Fruit fly (Drosophila melanogaster) whole organism, embryonic: ENCODE results near the gene Mettl5.
A peak's percentile ranks its signal among the peaks of the same experiment; 100 is the strongest.

Experiments used
- Aef1 ChIP-seq: fragments of 200-800 bp; sonication (Bioruptor generic); IDR thresholded peaks from 3 replicates; pipeline ENCODE4 v1.3.6; 2022; ENCODE audit warnings: missing biosample characterization, missing genetic modification characterization
- Blimp-1 ChIP-seq: fragments of 200-800 bp; sonication (Bioruptor generic); optimal IDR thresholded peaks from 3 replicates; lab custom pipeline; 2018; ENCODE audit warnings: missing biosample characterization, missing genetic modification characterization, mild to moderate bottlenecking, moderate library complexity, missing genetic modification reagents
- CG10366 ChIP-seq: fragments of 200-800 bp; sonication (Bioruptor generic); IDR thresholded peaks from 2 replicates; pipeline ENCODE4 v1.3.6; 2022; ENCODE audit warnings: missing biosample characterization, missing genetic modification characterization
- CG10654 ChIP-seq: fragments of 200-800 bp; sonication (Bioruptor generic); optimal IDR thresholded peaks from 2 replicates; lab custom pipeline; 2016; ENCODE audit warnings: missing biosample characterization, missing genetic modification characterization
- CG11695 ChIP-seq: fragments of 200-800 bp; sonication (Bioruptor generic); IDR thresholded peaks from 3 replicates; pipeline ENCODE4 v1.3.6; 2022; ENCODE audit warnings: missing biosample characterization, missing genetic modification characterization
- CG12155 ChIP-seq: fragments of 200-800 bp; sonication (Bioruptor generic); optimal IDR thresholded peaks from 3 replicates; lab custom pipeline; 2016; ENCODE audit warnings: missing biosample characterization, missing genetic modification characterization
- CG12942 ChIP-seq: fragments of 200-800 bp; sonication (Bioruptor generic); optimal IDR thresholded peaks from 3 replicates; lab custom pipeline; 2016; ENCODE audit warnings: missing biosample characterization, missing genetic modification characterization
- CG15601 ChIP-seq: fragments of 200-800 bp; sonication (Bioruptor generic); optimal IDR thresholded peaks from 3 replicates; lab custom pipeline; 2019; ENCODE audit warnings: missing biosample characterization, mild to moderate bottlenecking, missing genetic modification characterization, moderate library complexity
- CG2199 ChIP-seq: fragments of 200-800 bp; sonication (Bioruptor generic); IDR thresholded peaks from 3 replicates; pipeline ENCODE4 v1.3.6; 2022; ENCODE audit warnings: missing biosample characterization, missing genetic modification characterization
- CG32532 ChIP-seq: fragments of 200-800 bp; sonication (Bioruptor generic); IDR thresholded peaks from 2 replicates; pipeline ENCODE4 v1.3.6; 2022; ENCODE audit warnings: missing biosample characterization, missing genetic modification characterization
- CG32767 ChIP-seq: fragments of 200-800 bp; sonication (Bioruptor generic); IDR thresholded peaks from 2 replicates; pipeline ENCODE4 v1.3.6; 2022; ENCODE audit warnings: missing biosample characterization, missing genetic modification characterization
- CG3847 ChIP-seq: fragments of 200-800 bp; sonication (Bioruptor generic); IDR thresholded peaks from 2 replicates; pipeline ENCODE4 v1.3.6; 2022; ENCODE audit warnings: missing biosample characterization, missing genetic modification characterization
- CG6272 ChIP-seq: fragments of 200-800 bp; sonication (Bioruptor generic); IDR thresholded peaks from 2 replicates; pipeline ENCODE4 v1.3.6; 2022; ENCODE audit warnings: missing biosample characterization, missing genetic modification characterization
- CG7271 ChIP-seq: fragments of 200-800 bp; sonication (Bioruptor generic); optimal IDR thresholded peaks from 2 replicates; lab custom pipeline; 2018; ENCODE audit warnings: missing biosample characterization, mild to moderate bottlenecking, missing genetic modification characterization, moderate library complexity
- CG7372 ChIP-seq: fragments of 200-800 bp; sonication (Bioruptor generic); IDR thresholded peaks from 2 replicates; pipeline ENCODE4 v1.3.6; 2022; ENCODE audit warnings: missing biosample characterization, missing genetic modification characterization
- CG7928 ChIP-seq: fragments of 200-800 bp; sonication (Bioruptor generic); optimal IDR thresholded peaks from 2 replicates; lab custom pipeline; 2017; ENCODE audit warnings: missing biosample characterization, mild to moderate bottlenecking, missing genetic modification characterization
- CG7963 ChIP-seq: fragments of 200-800 bp; sonication (Bioruptor generic); IDR thresholded peaks from 3 replicates; pipeline ENCODE4 v1.3.6; 2022; ENCODE audit warnings: missing biosample characterization, missing genetic modification characterization; ENCODE audit not compliant: partially characterized antibody
- CG8924 ChIP-seq: fragments of 200-800 bp; optimal IDR thresholded peaks from 3 replicates; lab custom pipeline; 2019; ENCODE audit warnings: missing biosample characterization, mild to moderate bottlenecking, missing genetic modification characterization, moderate library complexity
- CG9932 ChIP-seq: fragments of 200-800 bp; sonication (Bioruptor generic); IDR thresholded peaks from 2 replicates; pipeline ENCODE4 v1.3.6; 2022; ENCODE audit warnings: missing biosample characterization, missing genetic modification characterization
- Drgx ChIP-seq: fragments of 200-800 bp; sonication (Bioruptor generic); IDR thresholded peaks from 2 replicates; pipeline ENCODE4 v1.3.6; 2022; ENCODE audit warnings: missing biosample characterization, missing genetic modification characterization
- E2f2 ChIP-seq: fragments of 200-800 bp; sonication (Bioruptor generic); IDR thresholded peaks from 2 replicates; pipeline ENCODE4 v1.3.6; 2022; ENCODE audit warnings: missing biosample characterization, missing genetic modification characterization
- Ets97D ChIP-seq: fragments of 200-800 bp; sonication (Bioruptor generic); optimal IDR thresholded peaks from 3 replicates; lab custom pipeline; 2016; ENCODE audit warnings: missing biosample characterization, missing genetic modification characterization
- HLHmδ ChIP-seq: fragments of 200-800 bp; sonication (Bioruptor generic); optimal IDR thresholded peaks from 2 replicates; lab custom pipeline; 2018; ENCODE audit warnings: missing biosample characterization, mild to moderate bottlenecking, missing genetic modification characterization, moderate library complexity
- HmgZ ChIP-seq: fragments of 200-800 bp; sonication (Bioruptor generic); optimal IDR thresholded peaks from 2 replicates; lab custom pipeline; 2018; ENCODE audit warnings: missing biosample characterization, mild to moderate bottlenecking, missing genetic modification characterization
- Hr39 ChIP-seq: fragments of >200 bp; optimal IDR thresholded peaks from 2 replicates; lab custom pipeline; 2017
- MESR4 ChIP-seq: fragments of 200-800 bp; sonication (Bioruptor generic); optimal IDR thresholded peaks from 2 replicates; lab custom pipeline; 2018; ENCODE audit warnings: missing biosample characterization, mild to moderate bottlenecking, missing genetic modification characterization, moderate library complexity
- Mes4 ChIP-seq: fragments of 200-800 bp; sonication (Bioruptor generic); optimal IDR thresholded peaks from 2 replicates; lab custom pipeline; 2016; ENCODE audit warnings: missing biosample characterization, missing genetic modification characterization
- Nf-YB ChIP-seq: fragments of 200-800 bp; sonication (Bioruptor generic); optimal IDR thresholded peaks from 3 replicates; lab custom pipeline; 2019; ENCODE audit warnings: missing biosample characterization, mild to moderate bottlenecking, missing genetic modification characterization, moderate library complexity
- PHDP ChIP-seq: fragments of 200-800 bp; sonication (Bioruptor generic); optimal IDR thresholded peaks from 3 replicates; lab custom pipeline; 2018; ENCODE audit warnings: missing biosample characterization, mild to moderate bottlenecking, missing genetic modification characterization, moderate library complexity
- Sox100B ChIP-seq: fragments of 200-800 bp; sonication (Bioruptor generic); optimal IDR thresholded peaks from 3 replicates; lab custom pipeline; 2018; ENCODE audit warnings: missing biosample characterization, mild to moderate bottlenecking, missing genetic modification characterization
- Spps ChIP-seq: fragments of 200-800 bp; sonication (Bioruptor generic); optimal IDR thresholded peaks from 2 replicates; lab custom pipeline; 2018; ENCODE audit warnings: missing biosample characterization, mild to moderate bottlenecking, missing genetic modification characterization
- ab ChIP-seq: fragments of 200-800 bp; sonication (Bioruptor generic); optimal IDR thresholded peaks from 2 replicates; lab custom pipeline; 2016; ENCODE audit warnings: missing biosample characterization, missing genetic modification characterization
- ash1 ChIP-seq: fragments of 200-800 bp; sonication (Bioruptor generic); optimal IDR thresholded peaks from 2 replicates; lab custom pipeline; 2018; ENCODE audit warnings: missing biosample characterization, mild to moderate bottlenecking, missing genetic modification characterization
- bcd ChIP-seq: fragments of 200-800 bp; sonication (Bioruptor generic); optimal IDR thresholded peaks from 2 replicates; lab custom pipeline; 2017; ENCODE audit warnings: missing biosample characterization, mild to moderate bottlenecking, missing genetic modification characterization
- dmrt11E ChIP-seq: fragments of 200-800 bp; sonication (Bioruptor generic); optimal IDR thresholded peaks from 3 replicates; lab custom pipeline; 2018; ENCODE audit warnings: missing biosample characterization, mild to moderate bottlenecking, missing genetic modification characterization, moderate library complexity
- fd64A ChIP-seq: fragments of 200-800 bp; sonication (Bioruptor generic); optimal IDR thresholded peaks from 3 replicates; lab custom pipeline; 2018; ENCODE audit warnings: missing biosample characterization, mild to moderate bottlenecking, missing genetic modification characterization
- gfzf ChIP-seq: fragments of 200-800 bp; sonication (Bioruptor generic); optimal IDR thresholded peaks from 2 replicates; lab custom pipeline; 2016; ENCODE audit warnings: missing biosample characterization, mild to moderate bottlenecking, missing genetic modification characterization, moderate library complexity
- gt ChIP-seq: fragments of 200-800 bp; sonication (Bioruptor generic); IDR thresholded peaks from 2 replicates; pipeline ENCODE4 v1.3.6; 2022; ENCODE audit warnings: missing biosample characterization, missing genetic modification characterization
- h ChIP-seq: fragments of >200 bp; optimal IDR thresholded peaks from 2 replicates; lab custom pipeline; 2017
- ind ChIP-seq: fragments of 200-800 bp; sonication (Bioruptor generic); optimal IDR thresholded peaks from 3 replicates; lab custom pipeline; 2016; ENCODE audit warnings: missing biosample characterization, missing genetic modification characterization
- jigr1 ChIP-seq: fragments of 200-800 bp; sonication (Bioruptor generic); IDR thresholded peaks from 3 replicates; pipeline ENCODE4 v1.3.6; 2022; ENCODE audit warnings: missing biosample characterization, missing genetic modification characterization
- kay ChIP-seq: fragments of 200-800 bp; sonication (Bioruptor generic); optimal IDR thresholded peaks from 2 replicates; lab custom pipeline; 2016; ENCODE audit warnings: missing biosample characterization, missing genetic modification characterization
- knrl ChIP-seq: fragments of 200-800 bp; sonication (Bioruptor generic); IDR thresholded peaks from 3 replicates; pipeline ENCODE4 v1.3.6; 2022; ENCODE audit warnings: missing biosample characterization, missing genetic modification characterization; ENCODE audit not compliant: partially characterized antibody
- lbe ChIP-seq: fragments of 200-800 bp; sonication (Bioruptor generic); optimal IDR thresholded peaks from 2 replicates; lab custom pipeline; 2016; ENCODE audit warnings: missing biosample characterization, mild to moderate bottlenecking, missing genetic modification characterization
- lola ChIP-seq, 3 experiments: fragments of >200 bp in 2 of 3; fragments of 200-800 bp in 1 of 3; sonication (Bioruptor generic) in 1 of 3; optimal IDR thresholded peaks; 2 replicates each; lab custom pipeline; 2017 to 2019; ENCODE audit warnings: missing biosample characterization in 3 of 3, missing genetic modification characterization in 3 of 3, mild to moderate bottlenecking in 1 of 3, moderate library complexity in 1 of 3
- odd ChIP-seq: fragments of 200-800 bp; sonication (Bioruptor generic); optimal IDR thresholded peaks from 2 replicates; lab custom pipeline; 2017; ENCODE audit warnings: missing biosample characterization, mild to moderate bottlenecking, missing genetic modification characterization
- pho ChIP-seq: fragments of 200-800 bp; sonication (Bioruptor generic); optimal IDR thresholded peaks from 2 replicates; lab custom pipeline; 2016; ENCODE audit warnings: missing biosample characterization, missing genetic modification characterization
- sob ChIP-seq: fragments of 200-800 bp; sonication (Bioruptor generic); IDR thresholded peaks from 2 replicates; pipeline ENCODE4 v1.3.6; 2022; ENCODE audit warnings: missing biosample characterization, missing genetic modification characterization
- stwl ChIP-seq: fragments of 200-800 bp; sonication (Bioruptor generic); optimal IDR thresholded peaks from 3 replicates; lab custom pipeline; 2018; ENCODE audit warnings: missing biosample characterization, mild to moderate bottlenecking, missing genetic modification characterization, moderate library complexity
- ttk ChIP-seq: fragments of 200-800 bp; sonication (Bioruptor generic); IDR thresholded peaks from 2 replicates; pipeline ENCODE4 v2.1.2; 2022; ENCODE audit warnings: missing biosample characterization, missing genetic modification characterization
- wor ChIP-seq: fragments of 200-800 bp; sonication (Bioruptor generic); IDR thresholded peaks from 2 replicates; pipeline ENCODE4 v1.3.6; 2022; ENCODE audit warnings: missing biosample characterization, missing genetic modification characterization
- zen ChIP-seq: fragments of 200-800 bp; sonication (Bioruptor generic); optimal IDR thresholded peaks from 3 replicates; lab custom pipeline; 2018; ENCODE audit warnings: missing biosample characterization, mild to moderate bottlenecking, missing genetic modification characterization, moderate library complexity

The Mettl5 gene

dm6 chr3L:19294235-19294612 is 30.7 kb downstream of the Mettl5 start, which contains the start of gene fal (continued):
- TF ChIP-seq Mes4 (GFP tag; lab: Kevin White, UChicago) (no peak), lbe (GFP tag; lab: Kevin White, UChicago) (no peak), CG32532 (GFP tag; lab: Robert Waterston, UW) (peak; percentile 60; the same call in 1 of the 2 replicates), HmgZ (tag; lab: Kevin White, UChicago) (no peak), stwl (peak; percentile 82), CG2199 (peak; percentile 75; the same call in 2 of the 3 replicates), PHDP (tag; lab: Kevin White, UChicago) (no peak), ttk (no peak), odd (GFP tag; lab: Kevin White, UChicago) (no peak), E2f2 (GFP tag; lab: Robert Waterston, UW) (no peak), CG12942 (no peak), CG6272 (GFP tag; lab: Robert Waterston, UW) (no peak), CG12155 (peak; percentile 30), CG7963 (0 out of 3 replicates have a peak, but pooled peaks have one; percentile 32), CG8924 (no peak), MESR4 (no peak), ab (GFP tag; lab: Kevin White, UChicago) (no peak), CG3847 (GFP tag; lab: Robert Waterston, UW) (peak; percentile 30; the same call in 1 of the 2 replicates), jigr1 (GFP tag; lab: Robert Waterston, UW) (no peak), bcd (GFP tag; lab: Kevin White, UChicago) (peak; percentile 11), Nf-YB (GFP tag; lab: Kevin White, UChicago) (no peak), Aef1 (no peak; the same call in 2 of the 3 replicates), gt (no peak), pho (GFP tag; lab: Kevin White, UChicago) (no peak), Ets97D (GFP tag; lab: Kevin White, UChicago) (peak; percentile 85), Blimp-1 (GFP tag; lab: Kevin White, UChicago) (no peak), CG9932 (GFP tag; lab: Robert Waterston, UW) (peak; percentile 63), zen (tag; lab: Kevin White, UChicago) (peak; percentile 20), lola (GFP tag; optimal IDR thresholded peaks at IDR 0.05; lab: Kevin White, UChicago) (no peak), CG15601 (no peak), knrl (GFP tag; lab: Robert Waterston, UW) (peak; percentile 62), Hr39 (lab: Kevin White, UChicago) (no peak), wor (GFP tag; lab: Robert Waterston, UW) (no peak), HLHmδ (GFP tag; lab: Kevin White, UChicago) (no peak), ash1 (GFP tag; lab: Kevin White, UChicago) (no peak), Spps (tag; lab: Kevin White, UChicago) (no peak), CG10654 (peak; percentile 13), ind (peak; percentile 25), kay (GFP tag; lab: Kevin White, UChicago) (no peak), gfzf (GFP tag; lab: Kevin White, UChicago) (peak; percentile 48), Drgx (GFP tag; lab: Robert Waterston, UW) (no peak), sob (peak; percentile 32; the same call in 1 of the 2 replicates), Sox100B (GFP tag; lab: Kevin White, UChicago) (no peak), CG11695 (GFP tag; lab: Robert Waterston, UW) (no peak), h (lab: Kevin White, UChicago) (no peak), CG32767 (GFP tag; lab: Robert Waterston, UW) (no peak), CG7372 (no peak), CG7271 (tag; lab: Kevin White, UChicago) (no peak), fd64A (GFP tag; lab: Kevin White, UChicago) (no peak), CG7928 (no peak), CG10366 (no peak; the same call in 1 of the 2 replicates), dmrt11E (tag; lab: Kevin White, UChicago) (no peak)
